Fruit fly (Drosophila melanogaster) whole organism, prepupa: Measurements from ENCODE around the gene larp.

ENCODE experiments used
- CG10669 ChIP-seq: fragments of 200-800 bp; sonication (Bioruptor generic); optimal IDR thresholded peaks from 3 replicates; lab custom pipeline; 2018; ENCODE audit warnings: missing biosample characterization, mild to moderate bottlenecking, missing genetic modification characterization, moderate library complexity
- CG16779 ChIP-seq: fragments of 200-800 bp; sonication (Bioruptor generic); optimal IDR thresholded peaks from 3 replicates; lab custom pipeline; 2017; ENCODE audit warnings: missing biosample characterization, mild to moderate bottlenecking, missing genetic modification characterization
- CG3919 ChIP-seq: fragments of 200-800 bp; sonication (Bioruptor generic); optimal IDR thresholded peaks from 3 replicates; lab custom pipeline; 2016; ENCODE audit warnings: missing biosample characterization, missing genetic modification characterization
- CG6163 ChIP-seq: fragments of 200-800 bp; sonication (Bioruptor generic); IDR thresholded peaks from 3 replicates; pipeline ENCODE4 v1.3.6; 2022; ENCODE audit warnings: missing biosample characterization, missing genetic modification characterization
- CG6854 ChIP-seq: fragments of 200-800 bp; sonication (Bioruptor generic); optimal IDR thresholded peaks from 2 replicates; lab custom pipeline; 2017; ENCODE audit warnings: missing biosample characterization, mild to moderate bottlenecking, missing genetic modification characterization
- CG8319 ChIP-seq: fragments of 200-800 bp; sonication (Bioruptor generic); optimal IDR thresholded peaks from 3 replicates; lab custom pipeline; 2016; ENCODE audit warnings: missing biosample characterization, missing genetic modification characterization
- Ets21C ChIP-seq: fragments of 200-800 bp; sonication (Bioruptor generic); optimal IDR thresholded peaks from 3 replicates; lab custom pipeline; 2016; ENCODE audit warnings: missing biosample characterization, missing genetic modification characterization
- Hr39 ChIP-seq: fragments of 200-800 bp; sonication (Bioruptor generic); optimal IDR thresholded peaks from 2 replicates; lab custom pipeline; 2016; ENCODE audit warnings: missing biosample characterization, missing genetic modification characterization
- Sox102F ChIP-seq: fragments of 200-800 bp; sonication (Bioruptor generic); optimal IDR thresholded peaks from 2 replicates; lab custom pipeline; 2016; ENCODE audit warnings: missing biosample characterization, mild to moderate bottlenecking, missing genetic modification characterization
- achi ChIP-seq: fragments of 200-800 bp; sonication (Bioruptor generic); optimal IDR thresholded peaks from 3 replicates; lab custom pipeline; 2016; ENCODE audit warnings: missing biosample characterization, missing genetic modification characterization
- eg ChIP-seq: fragments of 200-800 bp; sonication (Bioruptor generic); IDR thresholded peaks from 3 replicates; pipeline ENCODE4 v1.3.6; 2022; ENCODE audit warnings: missing biosample characterization, missing genetic modification characterization
- fkh ChIP-seq: fragments of 200-800 bp; sonication (Bioruptor generic); optimal IDR thresholded peaks from 3 replicates; lab custom pipeline; 2017; ENCODE audit warnings: missing biosample characterization, mild to moderate bottlenecking, missing genetic modification characterization, moderate library complexity
- salr ChIP-seq, 2 experiments: fragments of 200-800 bp; sonication (Bioruptor generic); optimal IDR thresholded peaks; 3 replicates each; lab custom pipeline; 2016 to 2018; ENCODE audit warnings: missing biosample characterization in 2 of 2, missing genetic modification characterization in 2 of 2, mild to moderate bottlenecking in 1 of 2

DNA sequence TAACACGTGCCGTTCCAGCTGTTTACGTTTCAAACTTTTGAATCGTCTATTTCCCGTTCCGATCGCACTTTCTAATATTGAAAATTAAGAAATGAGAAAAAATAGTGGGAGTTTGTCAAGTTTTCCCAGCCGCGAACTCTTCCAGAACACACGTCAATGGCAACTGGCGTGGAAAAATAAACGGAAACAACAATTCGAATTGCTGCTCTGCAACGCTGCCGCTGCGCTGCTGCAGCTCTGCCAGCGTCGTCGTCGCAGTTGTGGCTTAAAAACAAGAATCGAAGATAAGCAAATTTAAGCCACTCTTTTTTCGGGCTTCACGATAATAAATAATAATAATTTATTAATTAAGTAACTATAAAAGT lies 5.1 kb downstream of the larp start:
- TF ChIP-seq eg (GFP tag; lab: Robert Waterston, UW), result no peak
- no peak for TF ChIP-seq CG6163 (GFP tag; lab: Robert Waterston, UW)
- no peak for TF ChIP-seq achi (GFP tag; lab: Kevin White, UChicago)
- no peak for TF ChIP-seq Sox102F (GFP tag; lab: Kevin White, UChicago)
- TF ChIP-seq fkh (GFP tag; lab: Kevin White, UChicago), result no peak
- TF ChIP-seq CG16779 (tag; lab: Kevin White, UChicago), result no peak
- no peak for TF ChIP-seq CG10669 (GFP tag; lab: Kevin White, UChicago)
- TF ChIP-seq Hr39, result no peak
- TF ChIP-seq CG3919 (GFP tag; lab: Kevin White, UChicago), result no peak
- TF ChIP-seq CG8319 (GFP tag; lab: Kevin White, UChicago), result no peak
- no peak for TF ChIP-seq salr (GFP tag; optimal IDR thresholded peaks at IDR 0.05; lab: Kevin White, UChicago)
- TF ChIP-seq CG6854 (GFP tag; lab: Kevin White, UChicago), result no peak
- no peak for TF ChIP-seq Ets21C (GFP tag; lab: Kevin White, UChicago)
